Worm (Caenorhabditis elegans): ENCODE data around the gene dod-23.
A peak's percentile ranks its signal among the peaks of the same experiment; 100 is the strongest.

DNA sequence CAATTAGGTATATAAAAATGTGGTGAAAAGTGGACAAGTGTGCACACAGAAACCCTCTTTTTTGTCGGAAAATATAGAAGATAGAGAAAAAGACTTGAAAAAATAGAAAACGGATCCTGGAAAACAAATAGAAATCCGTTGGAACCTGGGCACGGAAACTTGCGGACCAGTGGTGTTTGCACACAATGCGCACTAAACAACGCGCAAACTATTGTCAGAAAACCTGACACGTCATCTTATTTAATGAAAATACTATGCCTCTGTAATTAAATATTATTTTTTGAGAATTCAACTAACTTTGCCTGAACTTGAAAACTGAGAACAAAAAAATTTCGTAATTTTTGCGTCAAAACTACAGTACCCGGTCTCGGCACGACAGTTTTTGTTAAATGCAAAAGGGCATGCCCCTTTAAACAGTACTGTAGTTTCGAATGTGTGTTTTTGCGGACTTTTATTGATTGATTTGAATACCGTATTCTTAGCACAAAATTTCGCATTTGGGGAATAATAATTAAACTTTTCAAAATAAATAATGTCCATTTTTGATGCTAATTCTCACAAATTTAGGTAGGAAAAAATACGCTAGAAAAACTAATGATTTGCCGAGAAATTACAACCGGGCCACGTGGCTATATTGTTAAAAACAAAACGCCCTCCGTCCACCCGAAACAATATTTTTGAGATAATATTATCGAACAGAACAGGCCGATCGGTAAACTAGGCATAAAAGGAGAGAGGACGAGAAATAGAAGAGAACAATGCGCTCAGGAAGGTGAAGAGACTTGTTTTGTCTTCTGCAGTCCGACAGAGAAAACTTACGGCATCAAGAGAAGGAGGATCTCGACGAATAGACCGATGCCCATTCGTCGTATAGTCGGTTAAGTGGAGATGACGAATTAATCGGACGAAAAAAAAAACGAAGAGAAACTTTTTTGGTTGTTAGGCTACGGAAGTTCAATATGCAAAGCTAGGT, 30.3 kb upstream of the dod-23 start:
- TF ChIP-seq attf-4 (tag; optimal IDR thresholded peaks at IDR 0.05) (no peak), lin-39 (tag; optimal IDR thresholded peaks at IDR 0.05) (no peak), R02D3.7 (tag; optimal IDR thresholded peaks at IDR 0.05) (no peak), Y105C5A.15 (GFP tag; IDR thresholded peaks at IDR 0.05) (no peak), nhr-76 (tag; optimal IDR thresholded peaks at IDR 0.05) (no peak), pqm-1 (tag; optimal IDR thresholded peaks at IDR 0.05) (no peak), hlh-11 (tag; optimal IDR thresholded peaks at IDR 0.05) (no peak), gei-8 (GFP tag; optimal IDR thresholded peaks at IDR 0.05) (no peak), nhr-28 (tag; optimal IDR thresholded peaks at IDR 0.05) (peak; percentile 19), lsy-2 (tag; optimal IDR thresholded peaks at IDR 0.05) (peak in 1 of 2 experiments; percentile 43)
